Worm (Caenorhabditis elegans) whole organism, midembryonic: Measurements from ENCODE around the gene smex-2.
"Not testable (repeated sequence)": the region's sequence is repeated elsewhere in the genome, so short reads cannot be mapped to it uniquely, and the experiment has no call there.

Experiments used
- tab-1 ChIP-seq: fragments of 200-800 bp; sonication (Bioruptor generic); IDR thresholded peaks from 2 replicates; pipeline ENCODE4 v1.3.6; 2022; ENCODE audit warnings: missing genetic modification characterization, missing compliant biosample characterization
- ztf-23 ChIP-seq: fragments of 200-800 bp; sonication (Bioruptor generic); IDR thresholded peaks from 2 replicates; pipeline ENCODE4 v1.3.6; 2022; ENCODE audit warnings: missing genetic modification reagents, missing genetic modification characterization, missing compliant biosample characterization
- ztf-29 ChIP-seq: fragments of 200-800 bp; sonication (Bioruptor generic); IDR thresholded peaks from 2 replicates; pipeline ENCODE4 v1.3.6; 2022; ENCODE audit warnings: missing genetic modification reagents, missing genetic modification characterization, missing compliant biosample characterization

ce11 chrX:2056875-2057274, 17.6 kb upstream of the smex-2 start:
- 0 out of 2 replicates have a peak, but pooled peaks have one; percentile 25 for TF ChIP-seq ztf-23 (GFP tag; lab: Robert Waterston, UW)
- not testable (repeated sequence) for TF ChIP-seq tab-1 (GFP tag; lab: Robert Waterston, UW); ztf-29
